Worm (Caenorhabditis elegans) whole organism, L1 larva: ENCODE measurements around the gene seu-1.

Source experiments
- F16B12.6 ChIP-seq: fragments of 150-350 bp; optimal IDR thresholded peaks from 2 replicates; lab custom pipeline; 2014; ENCODE audit warnings: missing biosample characterization, missing genetic modification characterization
- aha-1 ChIP-seq: fragments of 150-350 bp; optimal IDR thresholded peaks from 2 replicates; lab custom pipeline; 2014; ENCODE audit warnings: missing biosample characterization, missing genetic modification characterization
- alr-1 ChIP-seq: fragments of 200-800 bp; sonication (Bioruptor generic); optimal IDR thresholded peaks from 2 replicates; lab custom pipeline; 2018; ENCODE audit warnings: borderline replicate concordance, mild to moderate bottlenecking, missing genetic modification characterization, missing compliant biosample characterization
- ceh-8 ChIP-seq: fragments of 200-800 bp; sonication (Bioruptor generic); optimal IDR thresholded peaks from 2 replicates; lab custom pipeline; 2018; ENCODE audit warnings: mild to moderate bottlenecking, missing genetic modification characterization, moderate library complexity, missing compliant biosample characterization
- ceh-88 ChIP-seq: fragments of 200-800 bp; sonication (Bioruptor generic); IDR thresholded peaks from 2 replicates; pipeline ENCODE4 v1.3.6; 2022; ENCODE audit warnings: missing genetic modification characterization, missing compliant biosample characterization
- ceh-90 ChIP-seq: sonication (generic microtip); optimal IDR thresholded peaks from 2 replicates; lab custom pipeline; 2016; ENCODE audit warnings: missing genetic modification characterization, missing compliant biosample characterization
- ces-1 ChIP-seq: fragments of 150-350 bp; optimal IDR thresholded peaks from 2 replicates; lab custom pipeline; 2014; ENCODE audit warnings: missing biosample characterization, missing genetic modification reagents, missing genetic modification characterization
- dpl-1 ChIP-seq, 3 experiments: fragments of 150-350 bp in 2 of 3; sonication (generic microtip) in 1 of 3; optimal IDR thresholded peaks; 2 replicates each; lab custom pipeline; 2014 to 2017; ENCODE audit warnings: missing biosample characterization in 3 of 3, missing genetic modification characterization in 3 of 3, missing genetic modification reagents in 3 of 3
- efl-1 ChIP-seq, 4 experiments: fragments of 150-350 bp; optimal IDR thresholded peaks in 3 of 4; peaks in 1 of 4; 1 replicate in 1 of 4; 2 replicates in 3 of 4; lab custom pipeline; 2014; ENCODE audit warnings: missing biosample characterization in 2 of 4, missing genetic modification characterization in 2 of 4, missing genetic modification reagents in 2 of 4
- efl-3 ChIP-seq: fragments of 200-800 bp; sonication (Bioruptor generic); optimal IDR thresholded peaks from 2 replicates; lab custom pipeline; 2018; ENCODE audit warnings: mild to moderate bottlenecking, missing genetic modification characterization, missing compliant biosample characterization
- elt-2 ChIP-seq: sonication (generic microtip); optimal IDR thresholded peaks from 2 replicates; lab custom pipeline; 2016; ENCODE audit warnings: missing genetic modification characterization, mild to moderate bottlenecking, inconsistent platforms, missing compliant biosample characterization, missing genetic modification reagents
- fkh-8 ChIP-seq: sonication (generic microtip); optimal IDR thresholded peaks from 2 replicates; lab custom pipeline; 2016; ENCODE audit warnings: mild to moderate bottlenecking, missing genetic modification characterization, missing compliant biosample characterization
- fos-1 ChIP-seq: fragments of 150-350 bp; optimal IDR thresholded peaks from 2 replicates; lab custom pipeline; 2014; ENCODE audit warnings: missing biosample characterization, missing genetic modification characterization
- grh-1 ChIP-seq: fragments of 200-800 bp; sonication (Bioruptor generic); IDR thresholded peaks from 2 replicates; pipeline ENCODE4 v1.3.6; 2022; ENCODE audit warnings: missing genetic modification reagents, missing genetic modification characterization, missing compliant biosample characterization
- hlh-4 ChIP-seq: sonication (generic microtip); optimal IDR thresholded peaks from 2 replicates; lab custom pipeline; 2016; ENCODE audit warnings: mild to moderate bottlenecking, missing genetic modification characterization, missing compliant biosample characterization
- isw-1 ChIP-seq: fragments of 200-800 bp; sonication (Bioruptor generic); IDR thresholded peaks from 2 replicates; pipeline ENCODE4 v1.3.6; 2022; ENCODE audit warnings: missing genetic modification characterization, missing compliant biosample characterization
- jun-1 ChIP-seq: fragments of 150-350 bp; optimal IDR thresholded peaks from 2 replicates; lab custom pipeline; 2014; ENCODE audit warnings: missing biosample characterization, missing genetic modification reagents, missing genetic modification characterization
- lin-13 ChIP-seq: fragments of 150-350 bp; optimal IDR thresholded peaks from 2 replicates; lab custom pipeline; 2014; ENCODE audit warnings: missing biosample characterization, missing genetic modification reagents, missing genetic modification characterization
- lin-14 ChIP-seq: fragments of 200-800 bp; sonication (Bioruptor generic); optimal IDR thresholded peaks from 2 replicates; lab custom pipeline; 2018; ENCODE audit warnings: mild to moderate bottlenecking, missing genetic modification characterization, moderate library complexity, missing compliant biosample characterization
- lin-15B ChIP-seq: fragments of 150-350 bp; sonication (generic microtip); optimal IDR thresholded peaks from 3 replicates; lab custom pipeline; 2014; ENCODE audit warnings: missing biosample characterization, missing genetic modification characterization
- lin-35 ChIP-seq, 2 experiments: fragments of 150-350 bp; optimal IDR thresholded peaks; 2 replicates each; lab custom pipeline; 2014; ENCODE audit warnings: missing biosample characterization in 2 of 2, missing genetic modification characterization in 2 of 2, missing genetic modification reagents in 2 of 2
- lin-39 ChIP-seq: fragments of 150-350 bp; optimal IDR thresholded peaks from 2 replicates; lab custom pipeline; 2014; ENCODE audit warnings: missing biosample characterization, missing genetic modification reagents, missing genetic modification characterization
- lir-3 ChIP-seq: sonication (generic microtip); optimal IDR thresholded peaks from 2 replicates; lab custom pipeline; 2016; ENCODE audit warnings: mild to moderate bottlenecking, missing genetic modification characterization, moderate library complexity, missing compliant biosample characterization; ENCODE audit not compliant: poor library complexity
- lsy-2 ChIP-seq, 2 experiments: fragments of 150-350 bp; optimal IDR thresholded peaks; 2 replicates each; lab custom pipeline; 2014; ENCODE audit warnings: missing biosample characterization in 2 of 2, missing genetic modification characterization in 2 of 2
- mdl-1 ChIP-seq, 2 experiments: fragments of 150-350 bp; optimal IDR thresholded peaks; 2 replicates each; lab custom pipeline; 2014 to 2017; ENCODE audit warnings: missing biosample characterization in 2 of 2, missing genetic modification characterization in 2 of 2, inconsistent platforms in 1 of 2
- mef-2 ChIP-seq: fragments of 150-350 bp; optimal IDR thresholded peaks from 2 replicates; lab custom pipeline; 2014; ENCODE audit warnings: missing biosample characterization, missing genetic modification characterization
- mep-1 ChIP-seq: fragments of 150-350 bp; optimal IDR thresholded peaks from 2 replicates; lab custom pipeline; 2014; ENCODE audit warnings: missing biosample characterization, missing genetic modification characterization
- nhr-12 ChIP-seq: sonication (generic microtip); optimal IDR thresholded peaks from 2 replicates; lab custom pipeline; 2017; ENCODE audit warnings: missing biosample characterization, missing genetic modification characterization
- nhr-19 ChIP-seq: fragments of 200-800 bp; sonication (Bioruptor generic); conservative IDR thresholded peaks from 2 replicates; pipeline ENCODE4 v1.3.6; 2022; ENCODE audit warnings: missing genetic modification characterization, missing compliant biosample characterization
- nhr-20 ChIP-seq: sonication (generic microtip); optimal IDR thresholded peaks from 2 replicates; lab custom pipeline; 2016; ENCODE audit warnings: mild to moderate bottlenecking, missing genetic modification characterization, missing compliant biosample characterization
- nhr-237 ChIP-seq: fragments of 150-350 bp; optimal IDR thresholded peaks from 2 replicates; lab custom pipeline; 2014; ENCODE audit warnings: missing biosample characterization, missing genetic modification characterization
- nhr-28 ChIP-seq: fragments of 150-350 bp; optimal IDR thresholded peaks from 2 replicates; lab custom pipeline; 2014; ENCODE audit warnings: missing biosample characterization, missing genetic modification characterization
- nhr-47 ChIP-seq: sonication (generic microtip); optimal IDR thresholded peaks from 2 replicates; lab custom pipeline; 2016; ENCODE audit warnings: mild to moderate bottlenecking, missing genetic modification characterization, moderate library complexity, missing compliant biosample characterization
- pag-3 ChIP-seq: sonication (generic microtip); optimal IDR thresholded peaks from 2 replicates; lab custom pipeline; 2017; ENCODE audit warnings: missing genetic modification characterization, mild to moderate bottlenecking, missing compliant biosample characterization, antibody characterized with exemption, borderline replicate concordance; ENCODE audit not compliant: insufficient read depth
- pax-3 ChIP-seq: fragments of 200-800 bp; sonication (Bioruptor generic); optimal IDR thresholded peaks from 2 replicates; lab custom pipeline; 2018; ENCODE audit warnings: mild to moderate bottlenecking, missing genetic modification characterization, moderate library complexity, missing compliant biosample characterization
- pqm-1 ChIP-seq: sonication (generic microtip); optimal IDR thresholded peaks from 3 replicates; lab custom pipeline; 2017; ENCODE audit warnings: missing biosample characterization, missing genetic modification characterization
- rnt-1 ChIP-seq: sonication (generic microtip); optimal IDR thresholded peaks from 2 replicates; lab custom pipeline; 2016; ENCODE audit warnings: mild to moderate bottlenecking, missing genetic modification characterization, moderate library complexity, missing compliant biosample characterization
- skn-1 ChIP-seq: fragments of 150-350 bp; optimal IDR thresholded peaks from 2 replicates; lab custom pipeline; 2014; ENCODE audit warnings: missing biosample characterization, missing genetic modification characterization
- snpc-4 ChIP-seq: fragments of 150-350 bp; optimal IDR thresholded peaks from 2 replicates; lab custom pipeline; 2014; ENCODE audit warnings: missing biosample characterization, missing genetic modification characterization
- snu-23 ChIP-seq: sonication (generic microtip); optimal IDR thresholded peaks from 2 replicates; lab custom pipeline; 2016; ENCODE audit warnings: missing genetic modification characterization, missing compliant biosample characterization
- sup-37 ChIP-seq: fragments of 200-800 bp; sonication (Bioruptor generic); optimal IDR thresholded peaks from 2 replicates; lab custom pipeline; 2018; ENCODE audit warnings: mild to moderate bottlenecking, missing genetic modification characterization, missing compliant biosample characterization
- swsn-7 ChIP-seq: sonication (generic microtip); optimal IDR thresholded peaks from 2 replicates; lab custom pipeline; 2016; ENCODE audit warnings: missing genetic modification characterization, missing compliant biosample characterization
- tbx-2 ChIP-seq: sonication (generic microtip); optimal IDR thresholded peaks from 2 replicates; lab custom pipeline; 2016; ENCODE audit warnings: missing genetic modification characterization, missing compliant biosample characterization
- tlp-1 ChIP-seq: fragments of 150-350 bp; optimal IDR thresholded peaks from 2 replicates; lab custom pipeline; 2014; ENCODE audit warnings: missing biosample characterization, missing genetic modification characterization
- unc-30 ChIP-seq: sonication (generic microtip); optimal IDR thresholded peaks from 2 replicates; lab custom pipeline; 2017; ENCODE audit warnings: missing biosample characterization, missing genetic modification characterization
- unc-62 ChIP-seq: fragments of 150-350 bp; optimal IDR thresholded peaks from 2 replicates; lab custom pipeline; 2014; ENCODE audit warnings: missing biosample characterization, missing genetic modification reagents, missing genetic modification characterization
- unc-98 ChIP-seq: fragments of 200-800 bp; sonication (Bioruptor generic); IDR thresholded peaks from 2 replicates; pipeline ENCODE4 v1.3.6; 2022; ENCODE audit warnings: missing genetic modification characterization, missing compliant biosample characterization
- zip-4 ChIP-seq: fragments of 200-800 bp; sonication (Bioruptor generic); optimal IDR thresholded peaks from 2 replicates; lab custom pipeline; 2018; ENCODE audit warnings: mild to moderate bottlenecking, missing genetic modification characterization, moderate library complexity, missing compliant biosample characterization
- ztf-11 ChIP-seq, 2 experiments: sonication (generic microtip); optimal IDR thresholded peaks; 2 replicates each; lab custom pipeline; 2016 to 2017; ENCODE audit warnings: missing genetic modification characterization in 2 of 2, missing biosample characterization in 1 of 2, missing compliant biosample characterization in 1 of 2

The seu-1 gene

DNA sequence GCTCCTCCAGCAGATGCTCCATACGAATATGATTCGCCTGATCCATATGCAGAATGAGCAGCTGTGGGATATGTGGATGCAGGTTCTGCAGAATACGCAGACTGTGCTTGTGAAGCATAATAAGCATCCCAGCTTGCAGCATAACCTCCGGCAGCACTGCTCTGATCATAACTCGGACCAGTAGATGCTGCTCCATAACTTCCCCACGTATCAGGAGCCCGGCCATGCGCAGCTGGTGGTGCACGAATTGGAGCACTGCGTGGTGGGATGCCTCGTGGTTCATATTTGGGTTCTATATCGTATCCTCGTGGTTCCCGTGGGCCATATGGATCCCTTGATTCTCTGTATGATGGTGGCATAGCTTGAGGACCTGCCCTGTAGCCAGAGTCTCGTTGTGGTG, 44.3 kb downstream of the seu-1 start:
- TF ChIP-seq alr-1 (tag; lab: Kevin White, UChicago) (no peak), swsn-7 (tag; lab: Kevin White, UChicago) (no peak), tlp-1 (tag; lab: Kevin White, UChicago) (no peak), efl-1 (optimal IDR thresholded peaks at IDR 0.05; lab: Kevin White, UChicago) (no peak), efl-1 (GFP tag; optimal IDR thresholded peaks at IDR 0.05 in 1 of 2; lab: Kevin White, UChicago) (peak in 1 of 2 experiments; percentile 8)

ce11 chrIV:6376473-6377115, 47.2 kb downstream of the seu-1 start, which contains the start of the genes hrpf-2 and bli-6:
Gene hrpf-2 (minus strand): TSS chrIV:6376523.
Gene bli-6 (plus strand): TSS chrIV:6377065.
- TF ChIP-seq zip-4 (peak; percentile 3), pax-3 (tag; lab: Kevin White, UChicago) (no peak), mdl-1 (tag; optimal IDR thresholded peaks at IDR 0.05; lab: Kevin White, UChicago) (peak in 1 of 2 experiments; percentile 54), dpl-1 (GFP tag; optimal IDR thresholded peaks at IDR 0.05; lab: Kevin White, UChicago) (peak; percentile 79 to 87 (median 86)), unc-98 (GFP tag; lab: Robert Waterston, UW) (no peak), nhr-237 (tag; lab: Kevin White, UChicago) (no peak), elt-2 (tag; lab: Kevin White, UChicago) (peak; percentile 18), nhr-20 (peak; percentile 78), pqm-1 (tag; lab: Kevin White, UChicago) (no peak), ces-1 (GFP tag; lab: Kevin White, UChicago) (no peak), jun-1 (tag; lab: Kevin White, UChicago) (peak; percentile 39), lin-14 (GFP tag; lab: Kevin White, UChicago) (peak; percentile 77), lin-13 (GFP tag; lab: Kevin White, UChicago) (peak; percentile 74), snu-23 (GFP tag; lab: Kevin White, UChicago) (peak; percentile 85), snpc-4 (tag; lab: Kevin White, UChicago) (peak; percentile 59), unc-30 (no peak), mef-2 (no peak), sup-37 (GFP tag; lab: Kevin White, UChicago) (no peak), lin-15B (tag; lab: Kevin White, UChicago) (peak; percentile 93), isw-1 (GFP tag; lab: Robert Waterston, UW) (peak; percentile 61), ceh-90 (tag; lab: Kevin White, UChicago) (no peak), fos-1 (tag; lab: Kevin White, UChicago) (peak; percentile 14), unc-62 (no peak), rnt-1 (tag; lab: Kevin White, UChicago) (peak; percentile 82), lin-35 (GFP tag; optimal IDR thresholded peaks at IDR 0.05; lab: Kevin White, UChicago) (peak; percentile 85 to 91), nhr-28 (tag; lab: Kevin White, UChicago) (no peak), pag-3 (tag; lab: Kevin White, UChicago) (no peak), hlh-4 (tag; lab: Kevin White, UChicago) (no peak), ceh-8 (no peak), nhr-19 (peak; percentile 72), nhr-47 (peak; percentile 85), ztf-11 (tag; optimal IDR thresholded peaks at IDR 0.05; lab: Kevin White, UChicago) (peak in 1 of 2 experiments; percentile 31), efl-3 (no peak), mep-1 (peak; percentile 92), skn-1 (tag; lab: Kevin White, UChicago) (peak; percentile 91), grh-1 (no peak), swsn-7 (tag; lab: Kevin White, UChicago) (peak; percentile 72), tbx-2 (peak; percentile 76), lir-3 (tag; lab: Kevin White, UChicago) (peak; percentile 57), nhr-12 (tag; lab: Kevin White, UChicago) (no peak), ceh-88 (GFP tag; lab: Robert Waterston, UW) (no peak), F16B12.6 (tag; lab: Kevin White, UChicago) (peak; percentile 95), aha-1 (tag; lab: Kevin White, UChicago) (no peak), fkh-8 (tag; lab: Kevin White, UChicago) (peak; percentile 64), lsy-2 (tag; optimal IDR thresholded peaks at IDR 0.05; lab: Kevin White, UChicago) (peak; percentile 83 to 91), lin-39 (tag; lab: Kevin White, UChicago) (peak; percentile 30)
